ENCODE assay signal across 1 fruit fly cellular context in genomic region chrX:2977857-2978473, dm6.
A peak's percentile ranks its signal among the peaks of the same experiment; 100 is the strongest.
TF ChIP-seq lines count a peak whose summit lies in the region.

No protein-coding gene starts in this region.

TF ChIP-seq in whole organism, embryonic, 481 proteins besides CTCF, POLR2A, EP300 and RAD21 (continued from another document):
- TF ChIP-seq knrl (GFP tag; IDR thresholded peaks at IDR 0.05; lab: Robert Waterston, UW; ENCODE audit: partially characterized antibody) (no peak), CG33557 (GFP tag; optimal IDR thresholded peaks at IDR 0.05; lab: Kevin White, UChicago) (no peak), CG10209 (GFP tag; optimal IDR thresholded peaks at IDR 0.05; lab: Kevin White, UChicago) (peak; percentile 44), Poxn (GFP tag; IDR thresholded peaks at IDR 0.05; lab: Robert Waterston, UW) (no peak), CG8290 (GFP tag; optimal IDR thresholded peaks at IDR 0.05; lab: Kevin White, UChicago) (no peak), CG8290 (tag; optimal IDR thresholded peaks at IDR 0.05; lab: Kevin White, UChicago) (no peak), CG12942 (GFP tag; optimal IDR thresholded peaks at IDR 0.05; lab: Kevin White, UChicago) (no peak), CG11695 (GFP tag; IDR thresholded peaks at IDR 0.05; lab: Robert Waterston, UW) (no peak), CG4707 (GFP tag; optimal IDR thresholded peaks at IDR 0.05; lab: Kevin White, UChicago) (no peak), CG14710 (tag; optimal IDR thresholded peaks at IDR 0.05; lab: Kevin White, UChicago) (peak; percentile 45), trh (GFP tag; optimal IDR thresholded peaks at IDR 0.05; lab: Kevin White, UChicago) (no peak), psq (GFP tag; optimal IDR thresholded peaks at IDR 0.05; lab: Kevin White, UChicago) (no peak), CG12769 (tag; optimal IDR thresholded peaks at IDR 0.05; lab: Kevin White, UChicago) (no peak), CG4328 (GFP tag; optimal IDR thresholded peaks at IDR 0.05; lab: Kevin White, UChicago) (no peak), zfh1 (GFP tag; IDR thresholded peaks at IDR 0.05; lab: Robert Waterston, UW) (0 out of 3 replicates have a peak, but pooled peaks have one; percentile 44), Fer2 (tag; optimal IDR thresholded peaks at IDR 0.05; lab: Kevin White, UChicago) (no peak), CG2889 (GFP tag; IDR thresholded peaks at IDR 0.05; lab: Robert Waterston, UW) (no peak), CHES-1-like (GFP tag; optimal IDR thresholded peaks at IDR 0.05; lab: Kevin White, UChicago) (no peak), abd-A (tag; optimal IDR thresholded peaks at IDR 0.05; lab: Kevin White, UChicago) (no peak), klu (GFP tag; IDR thresholded peaks at IDR 0.05; lab: Robert Waterston, UW) (no peak), Ssrp (tag; optimal IDR thresholded peaks at IDR 0.05; lab: Kevin White, UChicago) (peak; percentile 15), scrt (GFP tag; optimal IDR thresholded peaks at IDR 0.05; lab: Kevin White, UChicago) (peak; percentile 6), Lhr (GFP tag; optimal IDR thresholded peaks at IDR 0.05; lab: Kevin White, UChicago) (no peak), CG12391 (tag; optimal IDR thresholded peaks at IDR 0.05; lab: Kevin White, UChicago) (peak; percentile 53), cg (GFP tag; optimal IDR thresholded peaks at IDR 0.05; lab: Kevin White, UChicago) (no peak), crc (GFP tag; optimal IDR thresholded peaks at IDR 0.05; lab: Kevin White, UChicago) (no peak), stwl (tag; optimal IDR thresholded peaks at IDR 0.05; lab: Kevin White, UChicago) (peak; percentile 24), kah (GFP tag; optimal IDR thresholded peaks at IDR 0.05; lab: Kevin White, UChicago) (no peak), nom (GFP tag; optimal IDR thresholded peaks at IDR 0.05; lab: Kevin White, UChicago) (no peak), CoRest (tag; optimal IDR thresholded peaks at IDR 0.05; lab: Kevin White, UChicago) (peak; percentile 5), tna (GFP tag; IDR thresholded peaks at IDR 0.05; lab: Robert Waterston, UW; ENCODE audit: partially characterized antibody) (no peak), BEAF-32 (GFP tag; optimal IDR thresholded peaks at IDR 0.05; lab: Kevin White, UChicago) (no peak), salm (tag; optimal IDR thresholded peaks at IDR 0.05; lab: Kevin White, UChicago) (no peak), pnt (GFP tag; optimal IDR thresholded peaks at IDR 0.05; lab: Kevin White, UChicago) (peak; percentile 52), aop (GFP tag; IDR thresholded peaks at IDR 0.05; lab: Robert Waterston, UW) (no peak), Atf6 (GFP tag; IDR thresholded peaks at IDR 0.05; lab: Robert Waterston, UW) (no peak), CG11560 (tag; IDR thresholded peaks at IDR 0.05; lab: Robert Waterston, UW) (no peak), Jarid2 (GFP tag; optimal IDR thresholded peaks at IDR 0.05; lab: Kevin White, UChicago) (peak; percentile 4), nerfin-2 (GFP tag; IDR thresholded peaks at IDR 0.05; lab: Robert Waterston, UW; ENCODE audit: partially characterized antibody) (no peak), B-H1 (GFP tag; IDR thresholded peaks at IDR 0.05; lab: Robert Waterston, UW) (no peak), Dbx (GFP tag; IDR thresholded peaks at IDR 0.05; lab: Robert Waterston, UW) (no peak), zen (tag; optimal IDR thresholded peaks at IDR 0.05; lab: Kevin White, UChicago) (peak; percentile 71), Atf-2 (GFP tag; optimal IDR thresholded peaks at IDR 0.05; lab: Kevin White, UChicago) (no peak), CrebB (tag; optimal IDR thresholded peaks at IDR 0.05; lab: Kevin White, UChicago) (no peak), Nf-YA (GFP tag; IDR thresholded peaks at IDR 0.05; lab: Robert Waterston, UW) (no peak), lov (optimal IDR thresholded peaks at IDR 0.05; lab: Kevin White, UChicago) (no peak), lov (GFP tag; IDR thresholded peaks at IDR 0.05; lab: Robert Waterston, UW) (no peak), CG33213 (GFP tag; optimal IDR thresholded peaks at IDR 0.05; lab: Kevin White, UChicago) (no peak), dati (GFP tag; IDR thresholded peaks at IDR 0.05; lab: Robert Waterston, UW) (no peak), nerfin-1 (tag; optimal IDR thresholded peaks at IDR 0.05; lab: Kevin White, UChicago) (peak; percentile 3), bowl (GFP tag; IDR thresholded peaks at IDR 0.05; lab: Robert Waterston, UW) (no peak), Med (GFP tag; lab: Kevin White, UChicago) (peak; percentile 77), CG13296 (GFP tag; optimal IDR thresholded peaks at IDR 0.05; lab: Kevin White, UChicago) (no peak), CG6254 (GFP tag; optimal IDR thresholded peaks at IDR 0.05; lab: Kevin White, UChicago) (no peak), Spps (tag; optimal IDR thresholded peaks at IDR 0.05; lab: Kevin White, UChicago) (no peak), CG16813 (GFP tag; IDR thresholded peaks at IDR 0.05; lab: Robert Waterston, UW; ENCODE audit: partially characterized antibody) (no peak), Ravus (GFP tag; IDR thresholded peaks at IDR 0.05; lab: Robert Waterston, UW) (no peak), jing (GFP tag; optimal IDR thresholded peaks at IDR 0.05; lab: Kevin White, UChicago) (no peak), CG2120 (GFP tag; optimal IDR thresholded peaks at IDR 0.05; lab: Kevin White, UChicago) (peak; percentile 16), CG11093 (GFP tag; IDR thresholded peaks at IDR 0.05; lab: Robert Waterston, UW) (no peak), CG16815 (GFP tag; optimal IDR thresholded peaks at IDR 0.05; lab: Kevin White, UChicago) (peak; percentile 11), run (tag; optimal IDR thresholded peaks at IDR 0.05; lab: Kevin White, UChicago) (no peak), Opbp (GFP tag; IDR thresholded peaks at IDR 0.05; lab: Robert Waterston, UW; ENCODE audit: partially characterized antibody) (no peak), gt (GFP tag; IDR thresholded peaks at IDR 0.05; lab: Robert Waterston, UW) (no peak), amos (GFP tag; IDR thresholded peaks at IDR 0.05; lab: Robert Waterston, UW; ENCODE audit: partially characterized antibody) (no peak), zen2 (GFP tag; IDR thresholded peaks at IDR 0.05; lab: Robert Waterston, UW; ENCODE audit: partially characterized antibody) (no peak), nmo (GFP tag; optimal IDR thresholded peaks at IDR 0.05; lab: Kevin White, UChicago) (peak; percentile 38), crp (GFP tag; optimal IDR thresholded peaks at IDR 0.05; lab: Kevin White, UChicago) (no peak), CG1602 (GFP tag; optimal IDR thresholded peaks at IDR 0.05; lab: Kevin White, UChicago) (peak; percentile 46), CG9437 (GFP tag; optimal IDR thresholded peaks at IDR 0.05; lab: Kevin White, UChicago) (no peak), ERR (GFP tag; optimal IDR thresholded peaks at IDR 0.05; lab: Kevin White, UChicago) (no peak), croc (GFP tag; conservative IDR thresholded peaks at IDR 0.05; lab: Robert Waterston, UW) (no peak), E2f1 (GFP tag; IDR thresholded peaks at IDR 0.05; lab: Robert Waterston, UW) (0 out of 2 replicates have a peak, but pooled peaks have one; percentile 29), inv (GFP tag; IDR thresholded peaks at IDR 0.05; lab: Robert Waterston, UW; ENCODE audit: partially characterized antibody) (no peak), CG8944 (GFP tag; optimal IDR thresholded peaks at IDR 0.05; lab: Kevin White, UChicago) (peak; percentile 20), ind (GFP tag; optimal IDR thresholded peaks at IDR 0.05; lab: Kevin White, UChicago) (peak; percentile 9), CG14014 (GFP tag; IDR thresholded peaks at IDR 0.05; lab: Robert Waterston, UW) (no peak), onecut (GFP tag; IDR thresholded peaks at IDR 0.05; lab: Robert Waterston, UW) (0 out of 2 replicates have a peak, but pooled peaks have one; percentile 9), slou (GFP tag; optimal IDR thresholded peaks at IDR 0.05; lab: Kevin White, UChicago) (no peak), Ets65A (GFP tag; lab: Kevin White, UChicago) (no peak), pfk (GFP tag; optimal IDR thresholded peaks at IDR 0.05; lab: Kevin White, UChicago) (no peak), otp (GFP tag; IDR thresholded peaks at IDR 0.05; lab: Robert Waterston, UW) (0 out of 3 replicates have a peak, but pooled peaks have one; percentile 23), lab (GFP tag; optimal IDR thresholded peaks at IDR 0.05; lab: Kevin White, UChicago) (peak; percentile 47), CG18011 (GFP tag; optimal IDR thresholded peaks at IDR 0.05; lab: Kevin White, UChicago) (no peak), oc (tag; optimal IDR thresholded peaks at IDR 0.05; lab: Kevin White, UChicago) (peak; percentile 8), CG31224 (GFP tag; IDR thresholded peaks at IDR 0.05; lab: Robert Waterston, UW) (no peak), shn (GFP tag; optimal IDR thresholded peaks at IDR 0.05; lab: Kevin White, UChicago) (no peak), CG1024 (GFP tag; IDR thresholded peaks at IDR 0.05; lab: Robert Waterston, UW) (no peak), bigmax (GFP tag; optimal IDR thresholded peaks at IDR 0.05; lab: Kevin White, UChicago) (no peak), CG32767 (GFP tag; IDR thresholded peaks at IDR 0.05; lab: Robert Waterston, UW) (no peak), ci (GFP tag; IDR thresholded peaks at IDR 0.05; lab: Robert Waterston, UW) (0 out of 3 replicates have a peak, but pooled peaks have one; percentile 38), CG13624 (GFP tag; optimal IDR thresholded peaks at IDR 0.05; lab: Kevin White, UChicago) (no peak), esg (GFP tag; conservative IDR thresholded peaks at IDR 0.05; lab: Robert Waterston, UW) (no peak), Elba2 (GFP tag; optimal IDR thresholded peaks at IDR 0.05; lab: Kevin White, UChicago) (no peak), tio (GFP tag; optimal IDR thresholded peaks at IDR 0.05; lab: Kevin White, UChicago) (peak; percentile 22), fu2 (GFP tag; optimal IDR thresholded peaks at IDR 0.05; lab: Kevin White, UChicago) (no peak), CG7963 (GFP tag; IDR thresholded peaks at IDR 0.05; lab: Robert Waterston, UW; ENCODE audit: partially characterized antibody) (no peak), CG4404 (GFP tag; IDR thresholded peaks at IDR 0.05; lab: Robert Waterston, UW) (peak; percentile 44; the same call in 1 of the 2 replicates), CG6791 (GFP tag; IDR thresholded peaks at IDR 0.05; lab: Robert Waterston, UW; ENCODE audit: partially characterized antibody) (no peak), CG8478 (optimal IDR thresholded peaks at IDR 0.05; lab: Kevin White, UChicago) (no peak), CG17912 (GFP tag; optimal IDR thresholded peaks at IDR 0.05; lab: Kevin White, UChicago) (no peak), CG18476 (GFP tag; optimal IDR thresholded peaks at IDR 0.05; lab: Kevin White, UChicago) (no peak), tll (GFP tag; optimal IDR thresholded peaks at IDR 0.05; lab: Kevin White, UChicago) (no peak), dmrt11E (tag; optimal IDR thresholded peaks at IDR 0.05; lab: Kevin White, UChicago) (peak; percentile 77), Dll (GFP tag; IDR thresholded peaks at IDR 0.05; lab: Robert Waterston, UW; ENCODE audit: partially characterized antibody) (no peak), CG2116 (GFP tag; optimal IDR thresholded peaks at IDR 0.05; lab: Kevin White, UChicago) (no peak), Sry-δ (GFP tag; optimal IDR thresholded peaks at IDR 0.05; lab: Kevin White, UChicago) (no peak), Hand (GFP tag; optimal IDR thresholded peaks at IDR 0.05; lab: Kevin White, UChicago) (no peak), ase (GFP tag; IDR thresholded peaks at IDR 0.05; lab: Robert Waterston, UW) (no peak), Neu2 (GFP tag; optimal IDR thresholded peaks at IDR 0.05; lab: Kevin White, UChicago; ENCODE audit: borderline replicate concordance) (no peak), Adf1 (GFP tag; IDR thresholded peaks at IDR 0.05; lab: Robert Waterston, UW) (no peak), CG15601 (tag; optimal IDR thresholded peaks at IDR 0.05; lab: Kevin White, UChicago) (peak; percentile 24), Bgb (GFP tag; IDR thresholded peaks at IDR 0.05; lab: Robert Waterston, UW; ENCODE audit: partially characterized antibody) (no peak), CG42726 (GFP tag; IDR thresholded peaks at IDR 0.05; lab: Robert Waterston, UW; ENCODE audit: partially characterized antibody) (no peak), cas (GFP tag; IDR thresholded peaks at IDR 0.05; lab: Robert Waterston, UW) (no peak), z (GFP tag; IDR thresholded peaks at IDR 0.05; lab: Robert Waterston, UW) (no peak), Sin3A (optimal IDR thresholded peaks at IDR 0.05; lab: Kevin White, UChicago) (no peak), pb (GFP tag; optimal IDR thresholded peaks at IDR 0.05; lab: Kevin White, UChicago) (no peak), vvl (GFP tag; IDR thresholded peaks at IDR 0.05; lab: Robert Waterston, UW) (0 out of 2 replicates have a peak, but pooled peaks have one; percentile 41), chn (GFP tag; optimal IDR thresholded peaks at IDR 0.05; lab: Kevin White, UChicago) (no peak), Dp (GFP tag; optimal IDR thresholded peaks at IDR 0.05; lab: Kevin White, UChicago) (no peak), wdn (GFP tag; IDR thresholded peaks at IDR 0.05; lab: Robert Waterston, UW) (no peak), Tbp (GFP tag; optimal IDR thresholded peaks at IDR 0.05; lab: Kevin White, UChicago) (no peak), Mrtf (GFP tag; IDR thresholded peaks at IDR 0.05; lab: Robert Waterston, UW) (no peak), CG9876 (GFP tag; optimal IDR thresholded peaks at IDR 0.05; lab: Kevin White, UChicago) (no peak)
